Worm (Caenorhabditis elegans) whole organism, L2 larva: ENCODE data around the gene ttbk-4.

Source experiments
- C34F6.9 ChIP-seq: fragments of 150-350 bp; optimal IDR thresholded peaks from 2 replicates; lab custom pipeline; 2014; ENCODE audit warnings: missing biosample characterization, missing genetic modification characterization
- F13H6.1 ChIP-seq: sonication (generic microtip); optimal IDR thresholded peaks from 2 replicates; lab custom pipeline; 2016; ENCODE audit warnings: missing genetic modification characterization, missing compliant biosample characterization
- R02D3.7 ChIP-seq: fragments of 150-350 bp; optimal IDR thresholded peaks from 2 replicates; lab custom pipeline; 2014; ENCODE audit warnings: missing biosample characterization, missing genetic modification characterization
- Y55F3AM.14 ChIP-seq: fragments of 200-800 bp; sonication (Bioruptor generic); optimal IDR thresholded peaks from 2 replicates; lab custom pipeline; 2018; ENCODE audit warnings: mild to moderate bottlenecking, missing genetic modification characterization, missing compliant biosample characterization
- ZK546.5 ChIP-seq: sonication (generic microtip); optimal IDR thresholded peaks from 2 replicates; lab custom pipeline; 2017; ENCODE audit warnings: missing biosample characterization, missing genetic modification characterization
- alr-1 ChIP-seq: fragments of 150-350 bp; optimal IDR thresholded peaks from 2 replicates; lab custom pipeline; 2014; ENCODE audit warnings: missing biosample characterization, missing genetic modification characterization
- aly-2 ChIP-seq: fragments of 150-350 bp; optimal IDR thresholded peaks from 2 replicates; lab custom pipeline; 2014; ENCODE audit warnings: missing biosample characterization, missing genetic modification characterization
- ama-1 ChIP-seq: fragments of 150-350 bp; optimal IDR thresholded peaks from 2 replicates; lab custom pipeline; 2018; ENCODE audit warnings: inconsistent platforms
- crh-2 ChIP-seq: sonication (generic microtip); optimal IDR thresholded peaks from 2 replicates; lab custom pipeline; 2017; ENCODE audit warnings: missing biosample characterization, missing genetic modification characterization
- dmd-4 ChIP-seq: sonication (generic microtip); optimal IDR thresholded peaks from 2 replicates; lab custom pipeline; 2017; ENCODE audit warnings: missing biosample characterization, missing genetic modification characterization
- egl-27 ChIP-seq: sonication (generic microtip); optimal IDR thresholded peaks from 3 replicates; lab custom pipeline; 2017; ENCODE audit warnings: missing biosample characterization, missing genetic modification reagents, missing genetic modification characterization
- elt-1 ChIP-seq: fragments of 150-350 bp; optimal IDR thresholded peaks from 2 replicates; lab custom pipeline; 2014; ENCODE audit warnings: missing biosample characterization, missing genetic modification characterization
- fos-1 ChIP-seq: fragments of 150-350 bp; optimal IDR thresholded peaks from 2 replicates; lab custom pipeline; 2014; ENCODE audit warnings: missing biosample characterization, missing genetic modification characterization
- lin-11 ChIP-seq: fragments of 150-350 bp; sonication (generic microtip); optimal IDR thresholded peaks from 2 replicates; lab custom pipeline; 2014; ENCODE audit warnings: missing biosample characterization, missing genetic modification characterization, inconsistent platforms, mixed read lengths
- lin-13 ChIP-seq: fragments of 150-350 bp; optimal IDR thresholded peaks from 2 replicates; lab custom pipeline; 2014; ENCODE audit warnings: missing biosample characterization, missing genetic modification reagents, missing genetic modification characterization
- lin-39 ChIP-seq: fragments of 150-350 bp; optimal IDR thresholded peaks from 2 replicates; lab custom pipeline; 2014; ENCODE audit warnings: missing biosample characterization, missing genetic modification reagents, missing genetic modification characterization
- lsy-2 ChIP-seq, 2 experiments: fragments of 150-350 bp in 1 of 2; sonication (generic microtip) in 1 of 2; optimal IDR thresholded peaks; 2 replicates each; lab custom pipeline; 2014 to 2017; ENCODE audit warnings: missing biosample characterization in 2 of 2, missing genetic modification characterization in 2 of 2
- mbf-1 ChIP-seq: sonication (generic microtip); optimal IDR thresholded peaks from 2 replicates; lab custom pipeline; 2017; ENCODE audit warnings: missing biosample characterization, missing genetic modification characterization
- nhr-11 ChIP-seq: fragments of 150-350 bp; optimal IDR thresholded peaks from 2 replicates; lab custom pipeline; 2014; ENCODE audit warnings: missing biosample characterization, missing genetic modification characterization
- nhr-12 ChIP-seq: fragments of 150-350 bp; optimal IDR thresholded peaks from 2 replicates; lab custom pipeline; 2014; ENCODE audit warnings: missing biosample characterization, missing genetic modification characterization
- nhr-129 ChIP-seq: fragments of 150-350 bp; optimal IDR thresholded peaks from 2 replicates; lab custom pipeline; 2014; ENCODE audit warnings: missing biosample characterization, missing genetic modification characterization
- nhr-21 ChIP-seq: fragments of 150-350 bp; optimal IDR thresholded peaks from 2 replicates; lab custom pipeline; 2014; ENCODE audit warnings: missing biosample characterization, missing genetic modification characterization
- nhr-23 ChIP-seq: fragments of 150-350 bp; optimal IDR thresholded peaks from 2 replicates; lab custom pipeline; 2014; ENCODE audit warnings: missing biosample characterization, missing genetic modification reagents, missing genetic modification characterization
- nhr-25 ChIP-seq: fragments of 150-350 bp; sonication (generic microtip); optimal IDR thresholded peaks from 3 replicates; lab custom pipeline; 2014; ENCODE audit warnings: missing biosample characterization, missing genetic modification characterization
- nhr-6 ChIP-seq: fragments of 150-350 bp; optimal IDR thresholded peaks from 2 replicates; lab custom pipeline; 2014; ENCODE audit warnings: missing biosample characterization, missing genetic modification characterization
- peb-1 ChIP-seq: fragments of 150-350 bp; optimal IDR thresholded peaks from 2 replicates; lab custom pipeline; 2014; ENCODE audit warnings: missing biosample characterization, missing genetic modification characterization
- sem-4 ChIP-seq: fragments of 150-350 bp; optimal IDR thresholded peaks from 2 replicates; lab custom pipeline; 2014; ENCODE audit warnings: missing biosample characterization, missing genetic modification reagents, missing genetic modification characterization
- skn-1 ChIP-seq: sonication (generic microtip); optimal IDR thresholded peaks from 2 replicates; lab custom pipeline; 2017; ENCODE audit warnings: missing biosample characterization, missing genetic modification characterization
- sma-9 ChIP-seq, 2 experiments: fragments of 150-350 bp in 1 of 2; sonication (generic microtip) in 1 of 2; optimal IDR thresholded peaks; 2 replicates each; lab custom pipeline; 2014 to 2016; ENCODE audit warnings: missing genetic modification characterization in 2 of 2, mild to moderate bottlenecking in 1 of 2, missing biosample characterization in 1 of 2, missing compliant biosample characterization in 1 of 2, missing genetic modification reagents in 1 of 2, moderate library complexity in 1 of 2
- snpc-4 ChIP-seq: fragments of 150-350 bp; optimal IDR thresholded peaks from 2 replicates; lab custom pipeline; 2014; ENCODE audit warnings: missing biosample characterization, missing genetic modification characterization
- unc-55 ChIP-seq: fragments of 150-350 bp; sonication (generic microtip); optimal IDR thresholded peaks from 3 replicates; lab custom pipeline; 2014; ENCODE audit warnings: missing biosample characterization, missing genetic modification reagents, missing genetic modification characterization
- unc-62 ChIP-seq: fragments of 150-350 bp; optimal IDR thresholded peaks from 2 replicates; lab custom pipeline; 2014; ENCODE audit warnings: missing biosample characterization, missing genetic modification reagents, missing genetic modification characterization
- zag-1 ChIP-seq: fragments of 150-350 bp; optimal IDR thresholded peaks from 2 replicates; lab custom pipeline; 2014; ENCODE audit warnings: missing biosample characterization, missing genetic modification characterization
- ztf-11 ChIP-seq: sonication (generic microtip); optimal IDR thresholded peaks from 2 replicates; lab custom pipeline; 2017; ENCODE audit warnings: missing biosample characterization, missing genetic modification characterization
- ztf-4 ChIP-seq: fragments of 150-350 bp; optimal IDR thresholded peaks from 2 replicates; lab custom pipeline; 2014; ENCODE audit warnings: missing biosample characterization, missing genetic modification characterization

ttbk-4 gene

ce11 chrIV:10112570-10112969 lies 37.6 kb upstream of the ttbk-4 start, which contains the start of gene nsph-3.2:
Gene nsph-3.2, plus strand, starts transcription at chrIV:10112870.
- no peak for TF ChIP-seq nhr-23 (tag; lab: Kevin White, UChicago)
- no peak for TF ChIP-seq ZK546.5 (tag; lab: Kevin White, UChicago)
- no peak for TF ChIP-seq zag-1 (tag; lab: Kevin White, UChicago)
- TF ChIP-seq skn-1 (tag; lab: Kevin White, UChicago), result no peak
- TF ChIP-seq snpc-4, result no peak
- TF ChIP-seq fos-1 (tag; lab: Kevin White, UChicago), result no peak
- TF ChIP-seq peb-1 (tag; lab: Kevin White, UChicago), result no peak

DNA sequence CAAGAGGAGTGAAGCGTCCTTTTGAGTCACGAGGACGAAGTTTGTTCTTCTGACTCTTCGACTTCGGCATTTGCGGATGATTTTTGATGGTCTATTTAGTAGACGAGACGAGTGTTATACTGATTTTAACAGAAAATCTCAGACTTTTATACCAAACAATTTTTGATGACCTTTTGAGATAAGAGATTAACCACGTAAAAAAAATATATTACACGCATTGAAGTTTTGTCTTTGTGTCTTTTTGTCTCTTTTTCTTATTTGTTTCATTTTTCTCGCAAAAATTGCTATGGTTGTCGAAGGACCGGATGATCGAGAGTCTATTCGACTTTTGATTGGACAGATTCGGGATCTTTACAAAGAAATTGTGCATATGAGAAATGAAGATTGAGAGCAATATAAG lies 36.5 kb upstream of the ttbk-4 start, which contains the start of gene spch-1:
TSS of gene spch-1 (minus strand) at position 101 of the 400 bp plus-strand sequence.
- TF ChIP-seq aly-2 (tag; lab: Kevin White, UChicago) (no peak), R02D3.7 (no peak), egl-27 (no peak), nhr-25 (no peak), lin-39 (tag; lab: Kevin White, UChicago) (no peak), ztf-11 (no peak), dmd-4 (tag; lab: Kevin White, UChicago) (no peak), nhr-23 (tag; lab: Kevin White, UChicago) (no peak), ama-1 (no peak), lsy-2 (tag; optimal IDR thresholded peaks at IDR 0.05; lab: Kevin White, UChicago) (no peak), alr-1 (no peak), nhr-11 (tag; lab: Kevin White, UChicago) (no peak), ztf-4 (tag; lab: Kevin White, UChicago) (no peak), lin-11 (tag; lab: Kevin White, UChicago) (no peak), unc-62 (GFP tag; lab: Kevin White, UChicago) (no peak), nhr-6 (tag; lab: Kevin White, UChicago) (no peak), sem-4 (tag; lab: Kevin White, UChicago) (no peak)

- no peak for TF ChIP-seq nhr-25
- no peak for TF ChIP-seq unc-55 (GFP tag; lab: Kevin White, UChicago)
- TF ChIP-seq, all 48 proteins: peak for 0
These were observed 35.9 kb upstream of the ttbk-4 start for ce11 chrIV:10110870-10111269.

- TF ChIP-seq C34F6.9 (tag; lab: Kevin White, UChicago) (no peak), crh-2 (tag; lab: Kevin White, UChicago) (no peak), elt-1 (tag; lab: Kevin White, UChicago) (no peak), lin-13 (GFP tag; lab: Kevin White, UChicago) (no peak), nhr-12 (no peak), lsy-2 (tag; optimal IDR thresholded peaks at IDR 0.05; lab: Kevin White, UChicago) (no peak), nhr-129 (no peak), alr-1 (no peak), ztf-4 (tag; lab: Kevin White, UChicago) (no peak), nhr-6 (tag; lab: Kevin White, UChicago) (no peak), R02D3.7 (no peak), Y55F3AM.14 (GFP tag; lab: Kevin White, UChicago) (no peak), sma-9 (GFP tag; optimal IDR thresholded peaks at IDR 0.05; lab: Kevin White, UChicago) (no peak), sma-9 (tag; optimal IDR thresholded peaks at IDR 0.05; lab: Kevin White, UChicago) (no peak), ztf-11 (no peak), egl-27 (no peak), F13H6.1 (tag; lab: Kevin White, UChicago) (no peak), lin-39 (tag; lab: Kevin White, UChicago) (no peak), nhr-11 (tag; lab: Kevin White, UChicago) (no peak), nhr-21 (tag; lab: Kevin White, UChicago) (no peak)
These were observed 35.5 kb upstream of the ttbk-4 start, which contains the start of gene egl-38 for ce11 chrIV:10110417-10110816. Gene egl-38, minus strand, starts transcription at chrIV:10110517.

DNA sequence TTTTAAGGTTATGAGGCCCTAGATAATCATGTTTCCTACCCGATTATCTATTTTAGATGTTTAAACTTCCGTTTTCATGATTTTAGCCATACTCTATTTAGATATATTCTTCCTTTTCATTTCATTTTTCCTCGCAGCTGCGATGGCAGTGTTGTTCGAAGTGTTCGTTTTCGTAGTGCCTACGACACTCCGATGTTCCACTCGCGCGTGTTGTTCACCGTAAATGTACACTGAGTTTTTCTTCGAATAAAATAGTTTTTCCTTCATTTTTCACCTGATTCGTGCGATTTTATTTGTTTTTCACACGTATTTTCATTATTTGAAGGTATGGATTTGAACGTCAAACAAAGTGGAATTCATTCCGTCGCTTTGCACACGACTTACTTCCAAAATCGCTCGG lies 21.9 kb upstream of the ttbk-4 start, which contains the start of gene dis-3:
TSS of gene dis-3 (plus strand) at position 322 of the 400 bp plus-strand sequence.
- no peak for TF ChIP-seq nhr-25
- TF ChIP-seq nhr-6 (tag; lab: Kevin White, UChicago), result no peak
- peak; percentile 55 for TF ChIP-seq R02D3.7
- TF ChIP-seq nhr-21 (tag; lab: Kevin White, UChicago), result no peak
- no peak for TF ChIP-seq mbf-1 (tag; lab: Kevin White, UChicago)
- no peak for TF ChIP-seq alr-1
